Fruit fly (Drosophila melanogaster): ENCODE measurements around the gene IntS12.

IntS12 gene

dm6 chr3R:26908750-26909149 lies 45.6 kb downstream of the IntS12 start (continued):
- TF ChIP-seq Trl (optimal IDR thresholded peaks at IDR 0.05), result no peak
- peak; percentile 17 for TF ChIP-seq Trl (GFP tag; optimal IDR thresholded peaks at IDR 0.05)

- peak; percentile 37 for TF ChIP-seq BEAF-32 (GFP tag; optimal IDR thresholded peaks at IDR 0.05)
- peak; percentile 68 for TF ChIP-seq scrt (GFP tag; optimal IDR thresholded peaks at IDR 0.05)
- TF ChIP-seq MESR4 (GFP tag; optimal IDR thresholded peaks at IDR 0.05), result peak; percentile 61
- peak; percentile 77 for TF ChIP-seq sens (GFP tag)
- peak; percentile 40; the same call in 1 of the 3 replicates for TF ChIP-seq CG34422 (GFP tag; IDR thresholded peaks at IDR 0.05)
- no peak for TF ChIP-seq CG10147 (GFP tag; optimal IDR thresholded peaks at IDR 0.05)
- peak; percentile 52 for TF ChIP-seq CG5180 (GFP tag; optimal IDR thresholded peaks at IDR 0.05)
- peak; percentile 94 for TF ChIP-seq Elba2 (GFP tag; optimal IDR thresholded peaks at IDR 0.05)
- peak; percentile 59; the same call in 1 of the 3 replicates for TF ChIP-seq Opbp (GFP tag; IDR thresholded peaks at IDR 0.05; ENCODE audit: partially characterized antibody)
- TF ChIP-seq nmo (GFP tag; optimal IDR thresholded peaks at IDR 0.05), result peak; percentile 22
- no peak for TF ChIP-seq CG2678 (tag; optimal IDR thresholded peaks at IDR 0.05)
- peak; percentile 84 for TF ChIP-seq Ets97D (GFP tag; optimal IDR thresholded peaks at IDR 0.05)
- no peak for TF ChIP-seq bsh (GFP tag; optimal IDR thresholded peaks at IDR 0.05)
- peak; percentile 43; the same call in 2 of the 4 replicates for TF ChIP-seq Dll (GFP tag; IDR thresholded peaks at IDR 0.05; ENCODE audit: partially characterized antibody)
- peak; percentile 43 for TF ChIP-seq CG12659 (GFP tag; optimal IDR thresholded peaks at IDR 0.05)
- no peak for TF ChIP-seq sna (GFP tag; IDR thresholded peaks at IDR 0.05; ENCODE audit: partially characterized antibody)
- no peak for TF ChIP-seq dan (GFP tag; IDR thresholded peaks at IDR 0.05)
- no peak for TF ChIP-seq mam (GFP tag; optimal IDR thresholded peaks at IDR 0.05)
- peak; percentile 43 for TF ChIP-seq CG10267 (tag; optimal IDR thresholded peaks at IDR 0.05)
- peak; percentile 43 for TF ChIP-seq Myb (GFP tag; optimal IDR thresholded peaks at IDR 0.05)
- peak; percentile 29 for TF ChIP-seq CG2712 (tag; optimal IDR thresholded peaks at IDR 0.05)
- no peak for TF ChIP-seq ato (GFP tag; IDR thresholded peaks at IDR 0.05; ENCODE audit: partially characterized antibody)
- peak; percentile 26; the same call in 1 of the 2 replicates for TF ChIP-seq nerfin-2 (GFP tag; IDR thresholded peaks at IDR 0.05; ENCODE audit: partially characterized antibody)
- TF ChIP-seq Kr (GFP tag; optimal IDR thresholded peaks at IDR 0.05), result no peak
- TF ChIP-seq CG13894 (tag; optimal IDR thresholded peaks at IDR 0.05), result no peak
- TF ChIP-seq CG11504 (tag; optimal IDR thresholded peaks at IDR 0.05), result peak; percentile 4
- TF ChIP-seq Med (GFP tag), result peak; percentile 68
- no peak for TF ChIP-seq CG2199 (GFP tag; IDR thresholded peaks at IDR 0.05)
- TF ChIP-seq Sin3A (optimal IDR thresholded peaks at IDR 0.05), result peak; percentile 42
- no peak for TF ChIP-seq Eip74EF (GFP tag; optimal IDR thresholded peaks at IDR 0.05)
- TF ChIP-seq CG2116 (GFP tag; optimal IDR thresholded peaks at IDR 0.05), result peak; percentile 69
- TF ChIP-seq CG17186 (GFP tag; optimal IDR thresholded peaks at IDR 0.05), result peak; percentile 2
- peak; percentile 77 for TF ChIP-seq stwl (tag; optimal IDR thresholded peaks at IDR 0.05)
- TF ChIP-seq sug (tag; optimal IDR thresholded peaks at IDR 0.05), result peak; percentile 15
- TF ChIP-seq Rx (GFP tag; IDR thresholded peaks at IDR 0.05), result no peak
- peak; percentile 34 for TF ChIP-seq gro (GFP tag; optimal IDR thresholded peaks at IDR 0.05)
- no peak for TF ChIP-seq CG4424 (GFP tag; optimal IDR thresholded peaks at IDR 0.05)
- TF ChIP-seq phol (tag; optimal IDR thresholded peaks at IDR 0.05), result peak; percentile 12
- TF ChIP-seq HmgZ (tag; optimal IDR thresholded peaks at IDR 0.05), result peak; percentile 81
- peak; percentile 63 for TF ChIP-seq CG8924 (tag; optimal IDR thresholded peaks at IDR 0.05)
- peak; percentile 44 for TF ChIP-seq Lhr (GFP tag; optimal IDR thresholded peaks at IDR 0.05)
- no peak for TF ChIP-seq CG4854 (GFP tag; optimal IDR thresholded peaks at IDR 0.05)
- TF ChIP-seq CG3847 (GFP tag; IDR thresholded peaks at IDR 0.05), result peak; percentile 65
- peak; percentile 49 for TF ChIP-seq CG15514 (GFP tag; optimal IDR thresholded peaks at IDR 0.05)
- peak; percentile 95 for TF ChIP-seq pzg (GFP tag; optimal IDR thresholded peaks at IDR 0.05)
- TF ChIP-seq Nf-YA (GFP tag; IDR thresholded peaks at IDR 0.05), result no peak
Observed at dm6 chr3R:26912615-26913014, 49.4 kb downstream of the IntS12 start, which contains the start of gene Ets97D. Ets97D (minus strand) TSS chr3R:26912886.

Measured in whole organism, embryonic.